Worm (Caenorhabditis elegans) whole organism, L3 larva: ENCODE measurements around the gene daf-42.

Experiments
- R02D3.7 ChIP-seq: fragments of 150-350 bp; optimal IDR thresholded peaks from 2 replicates; lab custom pipeline; 2014; ENCODE audit warnings: missing biosample characterization, missing genetic modification characterization
- aly-2 ChIP-seq: fragments of 150-350 bp; optimal IDR thresholded peaks from 2 replicates; lab custom pipeline; 2014; ENCODE audit warnings: missing biosample characterization, missing genetic modification characterization
- ama-1 ChIP-seq: fragments of 150-350 bp; optimal IDR thresholded peaks from 2 replicates; lab custom pipeline; 2018
- jun-1 ChIP-seq: fragments of 150-350 bp; optimal IDR thresholded peaks from 2 replicates; lab custom pipeline; 2014; ENCODE audit warnings: missing biosample characterization, missing genetic modification reagents, missing genetic modification characterization
- mdl-1 ChIP-seq: fragments of 150-350 bp; optimal IDR thresholded peaks from 2 replicates; lab custom pipeline; 2014; ENCODE audit warnings: missing biosample characterization, missing genetic modification characterization
- nhr-11 ChIP-seq: fragments of 150-350 bp; optimal IDR thresholded peaks from 2 replicates; lab custom pipeline; 2014; ENCODE audit warnings: missing biosample characterization, missing genetic modification characterization
- nhr-23 ChIP-seq: fragments of 150-350 bp; optimal IDR thresholded peaks from 2 replicates; lab custom pipeline; 2014; ENCODE audit warnings: missing biosample characterization, missing genetic modification reagents, missing genetic modification characterization
- nhr-25 ChIP-seq: sonication (generic microtip); optimal IDR thresholded peaks from 2 replicates; lab custom pipeline; 2017; ENCODE audit warnings: missing biosample characterization, missing genetic modification characterization
- nhr-28 ChIP-seq: fragments of 150-350 bp; optimal IDR thresholded peaks from 2 replicates; lab custom pipeline; 2014; ENCODE audit warnings: missing biosample characterization, missing genetic modification characterization
- pha-4 ChIP-seq: fragments of 150-350 bp; optimal IDR thresholded peaks from 2 replicates; lab custom pipeline; 2014; ENCODE audit warnings: missing biosample characterization, missing genetic modification reagents, missing genetic modification characterization

- TF ChIP-seq R02D3.7 (tag; lab: Kevin White, UChicago): no peak
- TF ChIP-seq jun-1 (tag; lab: Kevin White, UChicago): no peak
- no peak for TF ChIP-seq nhr-28 (tag; lab: Kevin White, UChicago)
- TF ChIP-seq nhr-11 (tag; lab: Kevin White, UChicago): no peak
- TF ChIP-seq nhr-23 (tag; lab: Kevin White, UChicago): no peak
- TF ChIP-seq ama-1 (lab: Kevin White, UChicago): no peak
- no peak for TF ChIP-seq pha-4 (tag; lab: Kevin White, UChicago)
- TF ChIP-seq nhr-25 (tag; lab: Kevin White, UChicago): no peak
- no peak for TF ChIP-seq mdl-1 (tag; lab: Kevin White, UChicago)
- no peak for TF ChIP-seq aly-2 (tag; lab: Kevin White, UChicago)
Observed at ce11 chrIV:7285839-7286238, 60.8 kb downstream of the daf-42 start, which contains the start of gene C06E4.8.
